Worm (Caenorhabditis elegans) whole organism, midembryonic: ENCODE data around the gene aqp-11.

Experiments
- T22C8.4 ChIP-seq: fragments of 200-800 bp; sonication (Bioruptor generic); IDR thresholded peaks from 2 replicates; pipeline ENCODE4 v1.3.6; 2022; ENCODE audit warnings: missing genetic modification characterization, missing compliant biosample characterization
- cog-1 ChIP-seq: sonication (generic microtip); optimal IDR thresholded peaks from 2 replicates; lab custom pipeline; 2016; ENCODE audit warnings: missing genetic modification characterization, missing compliant biosample characterization
- flt-1 ChIP-seq: fragments of 200-800 bp; sonication (Bioruptor generic); IDR thresholded peaks from 2 replicates; pipeline ENCODE4 v1.3.6; 2022; ENCODE audit warnings: missing genetic modification characterization, missing compliant biosample characterization
- klf-2 ChIP-seq: fragments of 200-800 bp; sonication (Bioruptor generic); conservative IDR thresholded peaks from 2 replicates; pipeline ENCODE4 v1.3.6; 2022; ENCODE audit warnings: missing genetic modification reagents, missing genetic modification characterization, missing compliant biosample characterization
- med-1 ChIP-seq: sonication (generic microtip); optimal IDR thresholded peaks from 2 replicates; lab custom pipeline; 2017; ENCODE audit warnings: missing genetic modification characterization, mild to moderate bottlenecking, missing compliant biosample characterization, antibody characterized with exemption, missing genetic modification reagents; ENCODE audit not compliant: insufficient read depth
- ref-1 ChIP-seq: fragments of 200-800 bp; sonication (Bioruptor generic); conservative IDR thresholded peaks from 2 replicates; pipeline ENCODE4 v1.3.6; 2022; ENCODE audit warnings: missing genetic modification reagents, missing genetic modification characterization, missing compliant biosample characterization
- tab-1 ChIP-seq: fragments of 200-800 bp; sonication (Bioruptor generic); IDR thresholded peaks from 2 replicates; pipeline ENCODE4 v1.3.6; 2022; ENCODE audit warnings: missing genetic modification characterization, missing compliant biosample characterization
- ztf-23 ChIP-seq: fragments of 200-800 bp; sonication (Bioruptor generic); IDR thresholded peaks from 2 replicates; pipeline ENCODE4 v1.3.6; 2022; ENCODE audit warnings: missing genetic modification reagents, missing genetic modification characterization, missing compliant biosample characterization
- ztf-29 ChIP-seq: fragments of 200-800 bp; sonication (Bioruptor generic); IDR thresholded peaks from 2 replicates; pipeline ENCODE4 v1.3.6; 2022; ENCODE audit warnings: missing genetic modification reagents, missing genetic modification characterization, missing compliant biosample characterization

The aqp-11 gene

DNA sequence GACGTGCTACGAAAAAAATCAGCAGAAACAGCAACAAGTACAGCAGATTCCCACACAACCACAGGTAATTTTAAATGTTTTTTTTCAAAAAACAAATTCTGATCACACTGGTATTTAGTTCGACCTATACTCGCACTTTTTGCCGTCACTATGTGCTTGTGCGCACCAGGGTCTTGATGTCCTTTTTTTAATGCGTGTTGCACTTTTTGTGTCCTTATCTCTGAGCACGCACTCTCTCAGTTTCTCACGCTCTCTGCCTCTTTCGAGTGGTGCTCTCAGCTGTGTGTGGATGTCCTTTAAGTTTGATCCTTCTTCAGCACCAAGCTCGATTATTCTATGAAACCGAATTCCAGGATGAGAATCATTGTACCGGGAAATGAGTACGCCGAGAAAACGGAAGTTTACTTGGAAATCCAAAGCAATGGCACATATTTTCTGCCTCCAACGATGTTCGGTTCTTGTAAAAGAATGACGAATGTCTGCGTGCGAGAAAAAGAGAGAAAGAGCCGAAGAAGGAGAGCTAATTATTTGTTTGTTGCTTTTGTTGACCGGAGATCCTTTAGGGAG lies 45.4 kb downstream of the aqp-11 start:
- no peak; the same call in 1 of the 2 replicates for TF ChIP-seq ref-1 (GFP tag; lab: Robert Waterston, UW)
- no peak for TF ChIP-seq tab-1 (GFP tag; lab: Robert Waterston, UW)
- no peak for TF ChIP-seq ztf-29 (GFP tag; lab: Robert Waterston, UW)
- no peak for TF ChIP-seq ztf-23 (GFP tag; lab: Robert Waterston, UW)
- TF ChIP-seq klf-2 (GFP tag; lab: Robert Waterston, UW) = no peak
- TF ChIP-seq cog-1 (tag; lab: Kevin White, UChicago) = no peak
- no peak for TF ChIP-seq flt-1 (GFP tag; lab: Robert Waterston, UW)
- TF ChIP-seq med-1 (GFP tag; lab: Kevin White, UChicago) = no peak
- no peak for TF ChIP-seq T22C8.4

DNA sequence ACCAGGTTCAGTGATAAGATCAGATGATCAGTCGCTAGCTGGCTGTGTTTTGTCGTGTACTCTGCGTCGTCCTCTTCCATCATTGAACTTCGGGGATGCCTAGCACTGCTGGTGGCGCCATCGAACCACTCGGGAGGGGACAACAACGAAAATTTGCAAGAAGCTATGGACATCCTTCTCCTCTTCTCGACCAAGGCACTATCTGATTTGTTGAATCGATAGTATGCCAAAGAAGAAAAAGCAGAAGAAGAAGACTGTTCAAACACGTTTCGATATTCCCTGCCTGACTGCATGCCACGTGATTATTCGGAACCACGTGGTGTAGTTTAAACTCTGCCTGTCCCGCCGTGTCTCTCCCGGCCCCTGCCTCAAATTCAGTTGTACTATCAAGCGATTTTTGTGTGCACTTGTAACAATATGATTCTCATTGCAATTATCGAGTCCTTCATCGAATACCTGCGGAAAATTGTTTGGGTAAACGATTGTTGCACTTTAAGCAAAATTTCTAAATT lies 46.2 kb downstream of the aqp-11 start:
- TF ChIP-seq T22C8.4 (no peak), cog-1 (tag; lab: Kevin White, UChicago) (no peak), tab-1 (GFP tag; lab: Robert Waterston, UW) (no peak), med-1 (GFP tag; lab: Kevin White, UChicago) (no peak), flt-1 (GFP tag; lab: Robert Waterston, UW) (no peak), klf-2 (GFP tag; lab: Robert Waterston, UW) (no peak), ztf-29 (GFP tag; lab: Robert Waterston, UW) (no peak), ref-1 (GFP tag; lab: Robert Waterston, UW) (no peak), ztf-23 (GFP tag; lab: Robert Waterston, UW) (no peak)

DNA sequence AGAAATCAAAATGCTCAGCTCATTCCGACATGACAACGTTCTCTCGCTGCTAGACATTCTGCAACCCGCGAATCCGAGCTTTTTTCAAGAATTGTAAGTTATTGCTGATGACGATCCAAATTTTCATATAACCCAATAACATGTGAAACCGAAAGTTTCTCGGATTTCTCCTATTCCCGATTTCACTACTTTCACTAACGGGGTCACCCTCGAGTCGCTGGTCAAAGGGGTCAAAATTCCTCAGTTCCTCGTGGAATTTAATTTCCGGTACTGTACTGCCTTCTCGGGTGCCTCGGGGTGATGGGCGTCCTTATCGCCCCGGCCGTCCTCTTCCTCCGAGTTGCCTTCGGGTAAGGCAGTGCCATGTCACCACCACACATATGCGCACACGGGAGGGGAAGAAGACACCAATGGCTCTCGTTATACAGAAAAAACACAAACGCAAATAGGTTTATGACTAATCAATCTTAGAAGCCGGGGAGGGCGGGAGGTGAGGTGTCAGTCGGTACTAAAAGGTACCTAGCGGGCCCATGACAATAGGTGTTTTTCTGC lies 47.2 kb downstream of the aqp-11 start:
- TF ChIP-seq cog-1 (tag; lab: Kevin White, UChicago) (peak; percentile 4), tab-1 (GFP tag; lab: Robert Waterston, UW) (peak; percentile 59; the same call in 1 of the 2 replicates), ztf-29 (GFP tag; lab: Robert Waterston, UW) (no peak), flt-1 (GFP tag; lab: Robert Waterston, UW) (peak; percentile 55; the same call in 1 of the 2 replicates)

DNA sequence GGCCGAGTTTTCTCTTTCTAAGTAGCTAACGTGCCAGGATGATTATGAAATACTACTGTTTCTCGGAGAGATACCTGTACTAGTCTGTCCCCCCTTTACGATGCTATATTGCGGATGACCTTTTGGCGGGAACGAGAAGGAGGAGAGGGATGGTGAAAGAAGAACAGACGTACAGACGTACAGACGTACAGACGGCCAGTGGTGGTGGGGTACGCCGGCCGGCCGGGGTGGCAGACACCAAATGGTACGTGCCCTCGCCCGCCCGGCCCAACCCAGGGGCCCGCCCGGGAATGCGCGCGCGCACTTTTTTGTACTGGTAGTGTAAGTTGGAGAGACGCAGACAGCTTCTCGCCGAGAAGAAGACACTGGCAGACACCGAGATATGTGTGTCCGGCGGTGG lies 48.0 kb downstream of the aqp-11 start:
- TF ChIP-seq ref-1 (GFP tag; lab: Robert Waterston, UW) (no peak), tab-1 (GFP tag; lab: Robert Waterston, UW) (peak; percentile 73; the same call in 1 of the 2 replicates), flt-1 (GFP tag; lab: Robert Waterston, UW) (peak; percentile 80), ztf-23 (GFP tag; lab: Robert Waterston, UW) (peak; percentile 48; the same call in 1 of the 2 replicates), med-1 (GFP tag; lab: Kevin White, UChicago) (no peak), cog-1 (tag; lab: Kevin White, UChicago) (peak; percentile 22)

DNA sequence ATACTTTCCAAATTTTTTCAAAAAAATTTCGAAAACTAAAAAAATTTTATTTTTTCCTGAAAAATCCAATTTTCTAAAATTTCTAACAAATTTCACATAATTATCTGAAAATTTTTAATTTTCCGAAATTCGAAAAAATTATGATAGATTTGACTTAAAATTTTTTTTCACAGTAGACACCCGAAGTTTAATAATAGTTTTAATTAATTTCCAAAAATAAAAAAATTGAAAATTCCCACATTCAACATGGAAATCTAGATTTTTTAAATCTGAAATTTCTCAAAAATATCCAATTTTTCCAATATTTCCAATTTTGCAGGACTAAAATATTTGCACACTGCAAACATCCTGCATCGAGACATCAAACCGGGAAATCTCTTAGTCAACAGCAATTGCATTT lies 48.9 kb downstream of the aqp-11 start:
- TF ChIP-seq tab-1 (GFP tag; lab: Robert Waterston, UW) (no peak), T22C8.4 (no peak), flt-1 (GFP tag; lab: Robert Waterston, UW) (no peak), med-1 (GFP tag; lab: Kevin White, UChicago) (no peak), cog-1 (tag; lab: Kevin White, UChicago) (no peak), ztf-29 (GFP tag; lab: Robert Waterston, UW) (no peak), ztf-23 (GFP tag; lab: Robert Waterston, UW) (no peak), ref-1 (GFP tag; lab: Robert Waterston, UW) (no peak), klf-2 (GFP tag; lab: Robert Waterston, UW) (no peak)

DNA sequence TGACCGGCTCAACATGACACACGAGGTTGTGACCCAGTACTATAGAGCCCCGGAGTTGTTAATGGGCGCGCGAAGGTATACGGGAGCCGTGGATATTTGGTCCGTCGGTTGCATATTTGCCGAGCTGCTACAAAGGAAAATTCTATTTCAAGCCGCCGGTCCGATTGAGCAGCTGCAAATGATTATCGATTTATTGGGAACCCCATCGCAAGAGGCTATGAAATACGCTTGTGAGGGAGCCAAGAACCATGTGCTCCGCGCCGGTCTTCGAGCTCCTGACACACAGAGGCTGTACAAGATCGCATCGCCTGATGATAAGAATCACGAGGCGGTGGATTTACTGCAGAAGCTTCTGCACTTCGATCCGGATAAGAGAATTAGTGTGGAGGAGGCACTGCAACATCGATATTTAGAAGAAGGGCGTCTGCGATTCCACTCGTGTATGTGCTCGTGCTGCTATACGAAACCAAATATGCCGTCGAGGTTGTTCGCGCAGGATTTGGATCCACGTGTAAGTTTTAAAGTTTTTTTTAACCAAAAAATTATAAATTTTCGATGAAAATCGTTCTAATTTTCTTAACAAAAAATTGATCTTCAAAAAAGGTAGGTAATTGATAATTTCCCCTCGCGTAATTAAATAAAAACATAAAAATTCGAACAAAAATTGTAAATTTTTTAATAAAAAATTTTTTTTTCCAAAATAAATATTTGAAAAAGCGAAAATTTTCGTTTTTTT lies 49.5 kb downstream of the aqp-11 start:
- TF ChIP-seq T22C8.4 (0 out of 2 replicates have a peak, but pooled peaks have one; percentile 40), cog-1 (tag; lab: Kevin White, UChicago) (no peak), ztf-23 (GFP tag; lab: Robert Waterston, UW) (no peak), med-1 (GFP tag; lab: Kevin White, UChicago) (no peak), klf-2 (GFP tag; lab: Robert Waterston, UW) (no peak), tab-1 (GFP tag; lab: Robert Waterston, UW) (no peak), flt-1 (GFP tag; lab: Robert Waterston, UW) (0 out of 2 replicates have a peak, but pooled peaks have one; percentile 23), ztf-29 (GFP tag; lab: Robert Waterston, UW) (no peak)
